Worm (Caenorhabditis elegans) whole organism, late embryonic: ENCODE results near the gene K11D12.14.

Source experiments
- ahr-1 ChIP-seq: sonication (generic microtip); optimal IDR thresholded peaks from 2 replicates; lab custom pipeline; 2016; ENCODE audit warnings: missing genetic modification characterization, missing compliant biosample characterization
- ama-1 ChIP-seq: fragments of 150-350 bp; optimal IDR thresholded peaks from 2 replicates; lab custom pipeline; 2014
- ceh-6 ChIP-seq: fragments of 200-800 bp; sonication (Bioruptor generic); optimal IDR thresholded peaks from 2 replicates; lab custom pipeline; 2018; ENCODE audit warnings: mild to moderate bottlenecking, missing genetic modification characterization, missing compliant biosample characterization
- lim-6 ChIP-seq: sonication (generic microtip); optimal IDR thresholded peaks from 2 replicates; lab custom pipeline; 2016; ENCODE audit warnings: missing genetic modification characterization, missing compliant biosample characterization
- lin-11 ChIP-seq: fragments of 200-800 bp; sonication (Bioruptor generic); optimal IDR thresholded peaks from 2 replicates; lab custom pipeline; 2018; ENCODE audit warnings: mild to moderate bottlenecking, missing genetic modification characterization, missing compliant biosample characterization
- pha-2 ChIP-seq: sonication (generic microtip); optimal IDR thresholded peaks from 2 replicates; lab custom pipeline; 2017; ENCODE audit warnings: mild to moderate bottlenecking, missing genetic modification characterization, missing compliant biosample characterization
- unc-42 ChIP-seq: sonication (generic microtip); optimal IDR thresholded peaks from 2 replicates; lab custom pipeline; 2016; ENCODE audit warnings: missing genotype, missing genetic modification characterization, missing compliant biosample characterization
- unc-55 ChIP-seq: sonication (generic microtip); optimal IDR thresholded peaks from 2 replicates; lab custom pipeline; 2017; ENCODE audit warnings: missing biosample characterization, missing genetic modification reagents, missing genetic modification characterization
- zip-5 ChIP-seq: sonication (generic microtip); optimal IDR thresholded peaks from 2 replicates; lab custom pipeline; 2016; ENCODE audit warnings: missing genetic modification characterization, missing compliant biosample characterization
- ztf-16 ChIP-seq: sonication (generic microtip); optimal IDR thresholded peaks from 2 replicates; lab custom pipeline; 2017; ENCODE audit warnings: missing genetic modification characterization, missing compliant biosample characterization

Gene K11D12.14

ce11 chrV:5097035-5097434 is 47.6 kb downstream of the K11D12.14 start, which contains the start of gene C04F5.2:
Gene C04F5.2 (minus strand): TSS chrV:5097135.
- no peak for TF ChIP-seq pha-2 (tag; lab: Kevin White, UChicago)
- no peak for TF ChIP-seq lim-6 (tag; lab: Kevin White, UChicago)
- TF ChIP-seq unc-42 (tag; lab: Kevin White, UChicago), result no peak
- no peak for TF ChIP-seq lin-11 (tag; lab: Kevin White, UChicago)
- no peak for TF ChIP-seq ceh-6
- no peak for TF ChIP-seq zip-5 (tag; lab: Kevin White, UChicago)
- TF ChIP-seq ahr-1, result no peak
- TF ChIP-seq ama-1 (lab: Kevin White, UChicago), result no peak
- no peak for TF ChIP-seq unc-55 (GFP tag; lab: Kevin White, UChicago)
- TF ChIP-seq ztf-16 (tag; lab: Kevin White, UChicago), result no peak

ce11 chrV:5098925-5099324 is 49.5 kb downstream of the K11D12.14 start, which contains the start of gene unc-46:
Gene unc-46 (minus strand): TSS chrV:5099025.
- TF ChIP-seq lim-6 (tag; lab: Kevin White, UChicago), result no peak
- TF ChIP-seq, all 69 proteins: peak for 0
